Worm (Caenorhabditis elegans) whole organism, mixed stage, embryonic: ENCODE data around the gene phf-30.

Experiments used
- lin-13 ChIP-seq: fragments of 150-350 bp; optimal IDR thresholded peaks from 2 replicates; lab custom pipeline; 2014; ENCODE audit warnings: missing biosample characterization, missing genetic modification characterization
- nhr-237 ChIP-seq: fragments of 150-350 bp; optimal IDR thresholded peaks from 2 replicates; lab custom pipeline; 2014; ENCODE audit warnings: missing biosample characterization, missing genetic modification characterization
- sptf-1 ChIP-seq: sonication (generic microtip); optimal IDR thresholded peaks from 2 replicates; lab custom pipeline; 2017; ENCODE audit warnings: mild to moderate bottlenecking, missing genetic modification characterization, moderate library complexity, missing compliant biosample characterization

DNA sequence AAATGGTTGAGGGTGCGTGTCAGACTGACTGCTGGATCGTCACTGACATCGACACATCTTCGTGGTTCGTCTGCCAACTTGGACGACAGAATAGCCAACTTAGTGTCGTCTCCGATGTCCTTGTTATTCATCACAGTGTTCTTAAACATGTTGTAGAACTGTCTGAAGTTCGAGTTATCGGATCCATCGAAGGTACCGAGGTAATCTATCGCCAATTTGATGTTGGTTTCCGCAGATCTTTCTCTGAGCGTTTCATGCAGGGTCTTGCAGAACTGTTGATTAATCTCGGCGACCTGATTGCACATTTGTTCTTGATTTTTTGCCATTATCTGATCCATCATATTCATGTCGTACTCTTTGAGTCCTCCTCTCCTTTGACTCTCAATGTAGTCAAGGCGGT lies 12.4 kb downstream of the phf-30 start:
- TF ChIP-seq nhr-237 (tag; lab: Kevin White, UChicago) (no peak), lin-13 (tag; lab: Kevin White, UChicago) (no peak), sptf-1 (no peak)
